Fruit fly (Drosophila melanogaster): Measurements from ENCODE around the gene DIP-theta.

DNA sequence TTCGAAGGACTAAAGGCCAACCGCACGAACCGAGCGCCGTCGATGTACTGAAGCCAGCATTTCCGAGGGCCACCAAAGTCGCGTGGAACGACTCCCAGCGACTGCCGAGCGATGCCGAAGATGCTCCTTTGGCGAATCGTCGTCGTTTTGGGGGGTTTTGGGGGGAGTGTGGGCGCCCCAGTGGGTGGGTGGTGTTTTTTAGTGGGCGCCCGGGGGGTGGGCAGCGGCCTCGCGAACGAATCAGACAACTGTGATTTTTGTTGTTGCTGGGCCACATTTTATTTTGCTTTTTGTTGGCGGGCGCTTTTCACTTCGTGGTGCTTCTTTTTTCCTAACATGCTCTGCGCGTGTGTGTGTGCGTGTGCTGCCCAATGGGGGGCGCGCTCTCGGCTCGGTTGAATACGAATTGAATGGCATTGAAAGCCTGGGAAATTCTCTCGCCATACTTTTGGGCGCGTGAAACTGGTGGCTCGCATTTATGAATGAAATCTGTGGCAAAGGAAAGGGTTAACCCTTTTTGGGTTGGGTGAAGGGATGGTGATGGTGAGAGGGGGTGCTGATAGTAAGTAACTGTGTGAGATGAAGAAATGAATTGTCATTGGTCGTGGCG lies 40.4 kb downstream of the DIP-theta start, which contains the start of gene DIP-eta:
- TF ChIP-seq Hr39 (GFP tag; optimal IDR thresholded peaks at IDR 0.05) (no peak), ss (GFP tag; optimal IDR thresholded peaks at IDR 0.05) (peak; percentile 40 to 71), svp (GFP tag) (peak; percentile 15), CG1621 (tag; optimal IDR thresholded peaks at IDR 0.05) (peak; percentile 26), OdsH (GFP tag; optimal IDR thresholded peaks at IDR 0.05) (no peak), Sox14 (GFP tag; optimal IDR thresholded peaks at IDR 0.05) (no peak), Eip93F (GFP tag; optimal IDR thresholded peaks at IDR 0.05) (no peak), net (GFP tag; optimal IDR thresholded peaks at IDR 0.05) (peak; percentile 37), CG34406 (GFP tag; optimal IDR thresholded peaks at IDR 0.05) (no peak), CG11902 (GFP tag; optimal IDR thresholded peaks at IDR 0.05) (no peak), acj6 (GFP tag; optimal IDR thresholded peaks at IDR 0.05) (no peak)
